Fruit fly (Drosophila melanogaster) whole organism, embryonic: ENCODE measurements around the gene dob.

Source experiments
- Ada2b ChIP-seq: fragments of 200-800 bp; sonication (Bioruptor generic); IDR thresholded peaks from 2 replicates; pipeline ENCODE4 v1.3.6; 2022; ENCODE audit warnings: missing biosample characterization, missing genetic modification characterization
- Asciz ChIP-seq: fragments of 200-800 bp; sonication (Bioruptor generic); optimal IDR thresholded peaks from 2 replicates; lab custom pipeline; 2017; ENCODE audit warnings: missing biosample characterization, mild to moderate bottlenecking, missing genetic modification characterization, missing genetic modification reagents
- BtbVII ChIP-seq: fragments of 200-800 bp; sonication (Bioruptor generic); optimal IDR thresholded peaks from 3 replicates; lab custom pipeline; 2017; ENCODE audit warnings: missing biosample characterization, mild to moderate bottlenecking, missing genetic modification characterization
- CG13424 ChIP-seq: fragments of 200-800 bp; sonication (Bioruptor generic); optimal IDR thresholded peaks from 2 replicates; lab custom pipeline; 2019; ENCODE audit warnings: missing biosample characterization, mild to moderate bottlenecking, missing genetic modification characterization, moderate library complexity
- CG13624 ChIP-seq: fragments of 200-800 bp; sonication (Bioruptor generic); optimal IDR thresholded peaks from 2 replicates; lab custom pipeline; 2016; ENCODE audit warnings: missing biosample characterization, missing genetic modification characterization
- CG13775 ChIP-seq: fragments of 200-800 bp; sonication (Bioruptor generic); optimal IDR thresholded peaks from 3 replicates; lab custom pipeline; 2017; ENCODE audit warnings: missing biosample characterization, mild to moderate bottlenecking, missing genetic modification characterization
- CG15073 ChIP-seq: fragments of 200-800 bp; sonication (Bioruptor generic); optimal IDR thresholded peaks from 2 replicates; lab custom pipeline; 2016; ENCODE audit warnings: missing biosample characterization, missing genetic modification characterization
- CG17568 ChIP-seq: fragments of 200-800 bp; sonication (Bioruptor generic); optimal IDR thresholded peaks from 2 replicates; lab custom pipeline; 2018; ENCODE audit warnings: missing biosample characterization, mild to moderate bottlenecking, missing genetic modification characterization, moderate library complexity
- CG18262 ChIP-seq: fragments of 200-800 bp; optimal IDR thresholded peaks from 3 replicates; lab custom pipeline; 2019; ENCODE audit warnings: missing biosample characterization, mild to moderate bottlenecking, missing genetic modification characterization, moderate library complexity
- CG3065 ChIP-seq: fragments of 200-800 bp; sonication (Bioruptor generic); optimal IDR thresholded peaks from 2 replicates; lab custom pipeline; 2016; ENCODE audit warnings: missing biosample characterization, missing genetic modification characterization
- CG31224 ChIP-seq: fragments of 200-800 bp; sonication (Bioruptor generic); IDR thresholded peaks from 2 replicates; pipeline ENCODE4 v1.3.6; 2022; ENCODE audit warnings: missing biosample characterization, missing genetic modification characterization
- CG3995 ChIP-seq: fragments of 200-800 bp; sonication (Bioruptor generic); optimal IDR thresholded peaks from 3 replicates; lab custom pipeline; 2016; ENCODE audit warnings: missing biosample characterization, missing genetic modification characterization
- CG4820 ChIP-seq: fragments of 200-800 bp; sonication (Bioruptor generic); optimal IDR thresholded peaks from 3 replicates; lab custom pipeline; 2016; ENCODE audit warnings: missing biosample characterization, missing genetic modification characterization
- CG7556 ChIP-seq: fragments of 200-800 bp; sonication (Bioruptor generic); optimal IDR thresholded peaks from 2 replicates; lab custom pipeline; 2017; ENCODE audit warnings: missing biosample characterization, mild to moderate bottlenecking, missing genetic modification characterization
- CG7839 ChIP-seq: fragments of 200-800 bp; sonication (Bioruptor generic); optimal IDR thresholded peaks from 3 replicates; lab custom pipeline; 2018; ENCODE audit warnings: missing biosample characterization, mild to moderate bottlenecking, missing genetic modification characterization, moderate library complexity
- D19B ChIP-seq: fragments of 200-800 bp; sonication (Bioruptor generic); optimal IDR thresholded peaks from 2 replicates; lab custom pipeline; 2017; ENCODE audit warnings: missing biosample characterization, mild to moderate bottlenecking, missing genetic modification characterization
- Drgx ChIP-seq: fragments of 200-800 bp; sonication (Bioruptor generic); IDR thresholded peaks from 2 replicates; pipeline ENCODE4 v1.3.6; 2022; ENCODE audit warnings: missing biosample characterization, missing genetic modification characterization
- Fer1 ChIP-seq: fragments of 200-800 bp; sonication (Bioruptor generic); optimal IDR thresholded peaks from 2 replicates; lab custom pipeline; 2017; ENCODE audit warnings: missing biosample characterization, mild to moderate bottlenecking, missing genetic modification characterization
- GATAe ChIP-seq: fragments of 200-800 bp; sonication (Bioruptor generic); conservative IDR thresholded peaks from 2 replicates; pipeline ENCODE4 v1.3.6; 2022; ENCODE audit warnings: missing biosample characterization, missing genetic modification characterization
- HLH54F ChIP-seq: fragments of 200-800 bp; sonication (Bioruptor generic); optimal IDR thresholded peaks from 3 replicates; lab custom pipeline; 2016; ENCODE audit warnings: missing biosample characterization, missing genetic modification characterization
- HmgD ChIP-seq: fragments of 200-800 bp; sonication (Bioruptor generic); optimal IDR thresholded peaks from 3 replicates; lab custom pipeline; 2016; ENCODE audit warnings: missing biosample characterization, missing genetic modification characterization
- Hmr ChIP-seq: fragments of 200-800 bp; sonication (Bioruptor generic); optimal IDR thresholded peaks from 3 replicates; lab custom pipeline; 2017; ENCODE audit warnings: mild to moderate bottlenecking, missing biosample characterization, missing genetic modification reagents, missing genetic modification characterization
- Lpt ChIP-seq: fragments of >200 bp; optimal IDR thresholded peaks from 2 replicates; lab custom pipeline; 2018; ENCODE audit warnings: missing biosample characterization, missing genetic modification characterization
- Mad ChIP-seq: fragments of 200-800 bp; sonication (Bioruptor generic); optimal IDR thresholded peaks from 2 replicates; lab custom pipeline; 2016; ENCODE audit warnings: missing biosample characterization, missing genetic modification characterization
- Myb ChIP-seq: fragments of 200-800 bp; sonication (Bioruptor generic); optimal IDR thresholded peaks from 2 replicates; lab custom pipeline; 2016; ENCODE audit warnings: missing biosample characterization, missing genetic modification characterization
- Oli ChIP-seq: fragments of 200-800 bp; sonication (Bioruptor generic); optimal IDR thresholded peaks from 2 replicates; lab custom pipeline; 2018; ENCODE audit warnings: missing biosample characterization, mild to moderate bottlenecking, missing genetic modification characterization, moderate library complexity
- TFAM ChIP-seq: fragments of 200-800 bp; sonication (Bioruptor generic); optimal IDR thresholded peaks from 2 replicates; lab custom pipeline; 2017; ENCODE audit warnings: missing biosample characterization, missing genetic modification characterization, inconsistent platforms
- ac ChIP-seq: fragments of 200-800 bp; sonication (Bioruptor generic); optimal IDR thresholded peaks from 3 replicates; lab custom pipeline; 2017; ENCODE audit warnings: missing biosample characterization, mild to moderate bottlenecking, missing genetic modification characterization
- aop ChIP-seq: fragments of 200-800 bp; sonication (Bioruptor generic); IDR thresholded peaks from 2 replicates; pipeline ENCODE4 v1.3.6; 2022; ENCODE audit warnings: missing biosample characterization, missing genetic modification characterization
- ash1 ChIP-seq: fragments of 200-800 bp; sonication (Bioruptor generic); optimal IDR thresholded peaks from 2 replicates; lab custom pipeline; 2018; ENCODE audit warnings: missing biosample characterization, mild to moderate bottlenecking, missing genetic modification characterization
- bowl ChIP-seq: fragments of 200-800 bp; sonication (Bioruptor generic); IDR thresholded peaks from 2 replicates; pipeline ENCODE4 v1.3.6; 2022; ENCODE audit warnings: missing biosample characterization, missing genetic modification characterization
- caup ChIP-seq: fragments of 200-800 bp; sonication (Bioruptor generic); optimal IDR thresholded peaks from 3 replicates; lab custom pipeline; 2017; ENCODE audit warnings: missing biosample characterization, mild to moderate bottlenecking, missing genetic modification characterization, moderate library complexity; ENCODE audit not compliant: severe bottlenecking
- cwo ChIP-seq: fragments of 200-800 bp; sonication (Bioruptor generic); optimal IDR thresholded peaks from 3 replicates; lab custom pipeline; 2017; ENCODE audit warnings: missing biosample characterization, missing genetic modification characterization, mild to moderate bottlenecking, moderate library complexity, missing genetic modification reagents
- dan ChIP-seq: fragments of 200-800 bp; sonication (Bioruptor generic); IDR thresholded peaks from 2 replicates; pipeline ENCODE4 v1.3.6; 2022; ENCODE audit warnings: missing biosample characterization, missing genetic modification characterization
- dmrt11E ChIP-seq: fragments of 200-800 bp; sonication (Bioruptor generic); optimal IDR thresholded peaks from 3 replicates; lab custom pipeline; 2018; ENCODE audit warnings: missing biosample characterization, mild to moderate bottlenecking, missing genetic modification characterization, moderate library complexity
- en ChIP-seq: fragments of 200-800 bp; sonication (Bioruptor generic); optimal IDR thresholded peaks from 2 replicates; lab custom pipeline; 2016; ENCODE audit warnings: missing biosample characterization, missing genetic modification characterization
- exex ChIP-seq: fragments of 200-800 bp; sonication (Bioruptor generic); optimal IDR thresholded peaks from 4 replicates; lab custom pipeline; 2018; ENCODE audit warnings: missing biosample characterization, mild to moderate bottlenecking, missing genetic modification characterization, moderate library complexity
- gce ChIP-seq: fragments of 200-800 bp; sonication (Bioruptor generic); IDR thresholded peaks from 3 replicates; pipeline ENCODE4 v1.3.6; 2022; ENCODE audit warnings: missing biosample characterization, missing genetic modification characterization
- gcm ChIP-seq: fragments of 200-800 bp; sonication (Bioruptor generic); optimal IDR thresholded peaks from 2 replicates; lab custom pipeline; 2019; ENCODE audit warnings: missing biosample characterization, mild to moderate bottlenecking, missing genetic modification characterization, moderate library complexity
- h ChIP-seq: fragments of >200 bp; optimal IDR thresholded peaks from 2 replicates; lab custom pipeline; 2017
- maf-S ChIP-seq: fragments of 200-800 bp; sonication (Bioruptor generic); optimal IDR thresholded peaks from 2 replicates; lab custom pipeline; 2016; ENCODE audit warnings: missing biosample characterization, missing genetic modification characterization
- nom ChIP-seq: fragments of 200-800 bp; sonication (Bioruptor generic); optimal IDR thresholded peaks from 2 replicates; lab custom pipeline; 2017; ENCODE audit warnings: missing biosample characterization, missing genetic modification characterization, mild to moderate bottlenecking, moderate library complexity, missing genetic modification reagents
- pzg ChIP-seq: fragments of 200-800 bp; sonication (Bioruptor generic); optimal IDR thresholded peaks from 3 replicates; lab custom pipeline; 2018; ENCODE audit warnings: missing biosample characterization, mild to moderate bottlenecking, missing genetic modification characterization, moderate library complexity
- ro ChIP-seq: fragments of 200-800 bp; sonication (Bioruptor generic); IDR thresholded peaks from 2 replicates; pipeline ENCODE4 v1.3.6; 2022; ENCODE audit warnings: missing biosample characterization, missing genetic modification characterization
- salm ChIP-seq: fragments of 200-800 bp; sonication (Bioruptor generic); optimal IDR thresholded peaks from 2 replicates; lab custom pipeline; 2018; ENCODE audit warnings: missing biosample characterization, mild to moderate bottlenecking, missing genetic modification characterization
- sens ChIP-seq: fragments of 200-800 bp; sonication (Bioruptor generic); peaks from one replicate; lab custom pipeline; 2016; ENCODE audit warnings: missing biosample characterization, missing genetic modification characterization
- sug ChIP-seq: fragments of 200-800 bp; optimal IDR thresholded peaks from 2 replicates; lab custom pipeline; 2019; ENCODE audit warnings: missing biosample characterization, mild to moderate bottlenecking, missing genetic modification characterization, moderate library complexity
- ttk ChIP-seq: fragments of 200-800 bp; sonication (Bioruptor generic); IDR thresholded peaks from 2 replicates; pipeline ENCODE4 v2.1.2; 2022; ENCODE audit warnings: missing biosample characterization, missing genetic modification characterization
- yki ChIP-seq: fragments of >200 bp; optimal IDR thresholded peaks from 3 replicates; lab custom pipeline; 2018
- zfh1 ChIP-seq: fragments of 200-800 bp; sonication (Bioruptor generic); IDR thresholded peaks from 3 replicates; pipeline ENCODE4 v1.3.6; 2022; ENCODE audit warnings: missing biosample characterization, missing genetic modification characterization

The dob gene

DNA sequence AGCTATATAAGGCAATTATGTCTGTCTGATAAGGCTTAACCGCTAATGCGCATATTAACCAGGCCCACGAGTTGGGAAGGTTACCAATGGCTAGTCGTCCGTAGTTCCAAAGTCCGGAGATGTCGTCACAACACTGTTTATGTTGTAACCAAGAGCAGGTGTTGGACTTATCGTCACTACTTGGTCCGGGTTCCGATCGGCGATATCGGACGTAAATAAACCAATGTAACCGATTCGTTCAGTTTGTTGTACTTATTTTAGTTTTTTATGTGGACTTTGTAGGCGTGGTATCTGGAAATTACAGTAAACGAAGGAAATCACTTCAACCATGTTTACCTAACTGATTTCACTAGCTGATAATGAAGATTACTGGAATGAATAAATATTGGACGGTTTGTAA lies 11.6 kb downstream of the dob start (continued):
- TF ChIP-seq CG13624 (GFP tag; lab: Kevin White, UChicago) (peak; percentile 22), Hmr (GFP tag; lab: Kevin White, UChicago) (peak; percentile 0), Asciz (peak; percentile 56), Fer1 (GFP tag; lab: Kevin White, UChicago) (peak; percentile 21)
- TF ChIP-seq, all 482 proteins: peak for 69

DNA sequence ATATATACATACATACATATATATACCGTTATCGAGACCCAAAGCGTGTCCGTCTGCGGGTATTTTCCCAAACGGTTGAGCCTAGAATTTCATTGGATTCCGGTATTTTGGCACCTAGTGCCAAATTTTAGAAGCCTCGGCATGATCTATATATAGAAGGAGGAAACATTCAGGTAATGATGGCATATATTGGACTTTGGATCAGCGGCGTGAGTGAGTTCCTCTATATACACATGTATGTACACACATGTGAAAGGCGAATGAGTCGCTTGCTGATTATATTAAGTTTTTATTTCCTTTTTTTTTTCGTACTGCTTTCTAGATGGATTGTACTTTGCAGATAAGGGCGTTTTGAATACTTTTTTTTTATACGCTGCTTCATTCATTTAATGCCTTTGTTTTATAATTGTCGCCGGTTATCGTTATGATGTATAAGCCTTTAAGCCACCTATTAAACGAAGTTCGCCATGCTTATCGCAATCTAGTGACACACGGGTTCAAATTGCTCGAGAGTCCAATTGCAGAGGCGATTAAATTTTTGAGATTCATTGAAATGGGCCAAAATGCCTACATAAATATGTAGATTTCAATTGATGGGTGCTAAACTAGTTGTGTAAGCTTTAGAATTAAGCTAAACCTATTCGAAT lies 12.5 kb downstream of the dob start:
- TF ChIP-seq Ada2b (GFP tag; lab: Robert Waterston, UW): no peak
- TF ChIP-seq gce (GFP tag; lab: Robert Waterston, UW): no peak
- no peak for TF ChIP-seq HmgD (GFP tag; lab: Kevin White, UChicago)
- TF ChIP-seq en: no peak
- TF ChIP-seq CG15073 (GFP tag; lab: Kevin White, UChicago): no peak
- no peak for TF ChIP-seq TFAM (GFP tag; lab: Kevin White, UChicago)
- TF ChIP-seq CG31224 (GFP tag; lab: Robert Waterston, UW): no peak
- no peak for TF ChIP-seq ttk (GFP tag; lab: Robert Waterston, UW)
- no peak for TF ChIP-seq CG13424 (tag; lab: Kevin White, UChicago)
- TF ChIP-seq CG3995 (GFP tag; lab: Kevin White, UChicago): no peak
- TF ChIP-seq Mad (GFP tag; lab: Kevin White, UChicago): no peak
- no peak for TF ChIP-seq aop (GFP tag; lab: Robert Waterston, UW)
- TF ChIP-seq Oli (tag; lab: Kevin White, UChicago): no peak
- peak; percentile 93 for TF ChIP-seq nom
- no peak for TF ChIP-seq salm (tag; lab: Kevin White, UChicago)
- no peak for TF ChIP-seq CG18262
- no peak for TF ChIP-seq CG13624 (GFP tag; lab: Kevin White, UChicago)
- peak; percentile 25 for TF ChIP-seq sug
- TF ChIP-seq ash1: no peak
- peak; percentile 8 for TF ChIP-seq D19B
- TF ChIP-seq CG7839 (tag; lab: Kevin White, UChicago): no peak
- TF ChIP-seq bowl (GFP tag; lab: Robert Waterston, UW): no peak
- no peak for TF ChIP-seq h (lab: Kevin White, UChicago)
- TF ChIP-seq Drgx (GFP tag; lab: Robert Waterston, UW): 0 out of 2 replicates have a peak, but pooled peaks have one; percentile 28
- TF ChIP-seq pzg (GFP tag; lab: Kevin White, UChicago): no peak
- TF ChIP-seq dan (GFP tag; lab: Robert Waterston, UW): no peak
- TF ChIP-seq CG3065 (GFP tag; lab: Kevin White, UChicago): no peak
- TF ChIP-seq CG13775: no peak
- no peak for TF ChIP-seq yki (lab: Kevin White, UChicago)
- TF ChIP-seq CG17568 (GFP tag; lab: Kevin White, UChicago): no peak
- TF ChIP-seq Lpt (GFP tag; lab: Kevin White, UChicago): no peak
- no peak for TF ChIP-seq zfh1 (GFP tag; lab: Robert Waterston, UW)
- TF ChIP-seq maf-S (GFP tag; lab: Kevin White, UChicago): no peak
- TF ChIP-seq exex (tag; lab: Kevin White, UChicago): peak; percentile 66
- TF ChIP-seq CG7556 (GFP tag; lab: Kevin White, UChicago): no peak
- TF ChIP-seq Myb (GFP tag; lab: Kevin White, UChicago): no peak
- TF ChIP-seq dmrt11E: no peak
- TF ChIP-seq BtbVII: no peak
- TF ChIP-seq cwo: peak; percentile 2
- TF ChIP-seq sens (GFP tag; lab: Kevin White, UChicago): peak; percentile 23
- TF ChIP-seq gcm: no peak
- no peak for TF ChIP-seq GATAe (GFP tag; lab: Robert Waterston, UW)
- TF ChIP-seq caup (GFP tag; lab: Kevin White, UChicago): no peak
- TF ChIP-seq ro (GFP tag; lab: Robert Waterston, UW): no peak
- TF ChIP-seq ac (GFP tag; lab: Kevin White, UChicago): no peak
- TF ChIP-seq HLH54F (GFP tag; lab: Kevin White, UChicago): no peak
- no peak for TF ChIP-seq CG4820 (GFP tag; lab: Kevin White, UChicago)
